Fruit fly (Drosophila melanogaster) whole organism, wandering third instar larva: ENCODE measurements around the gene PH4alphaMP.

Experiments used
- CG32264 ChIP-seq: fragments of 200-800 bp; sonication (Bioruptor generic); optimal IDR thresholded peaks from 2 replicates; lab custom pipeline; 2016; ENCODE audit warnings: missing biosample characterization, missing genetic modification characterization
- CrebA ChIP-seq: fragments of 200-800 bp; sonication (Bioruptor generic); optimal IDR thresholded peaks from 2 replicates; lab custom pipeline; 2016; ENCODE audit warnings: missing biosample characterization, mild to moderate bottlenecking, missing genetic modification characterization, borderline replicate concordance
- Dif ChIP-seq: fragments of 200-275, 200-300 bp; sonication (Bioruptor generic); optimal IDR thresholded peaks from 2 replicates; lab custom pipeline; 2018; ENCODE audit warnings: missing biosample characterization, missing genetic modification characterization; ENCODE audit not compliant: partially characterized antibody
- GATAd ChIP-seq: sonication (Bioruptor generic); optimal IDR thresholded peaks from 2 replicates; lab custom pipeline; 2016; ENCODE audit warnings: missing biosample characterization, missing genetic modification characterization
- HLH106 ChIP-seq: fragments of 200-800 bp; optimal IDR thresholded peaks from 3 replicates; lab custom pipeline; 2019; ENCODE audit warnings: missing biosample characterization, mild to moderate bottlenecking, missing genetic modification characterization, moderate library complexity
- Hnf4 ChIP-seq: fragments of 200-800 bp; sonication (Bioruptor generic); optimal IDR thresholded peaks from 2 replicates; lab custom pipeline; 2016; ENCODE audit warnings: missing biosample characterization, mild to moderate bottlenecking, missing genetic modification characterization
- Hr78 ChIP-seq: fragments of >200 bp; optimal IDR thresholded peaks from 2 replicates; lab custom pipeline; 2017; ENCODE audit warnings: missing biosample characterization, missing genetic modification characterization
- Hr83 ChIP-seq: fragments of 200-300 bp; sonication (Bioruptor generic); optimal IDR thresholded peaks from 2 replicates; lab custom pipeline; 2016; ENCODE audit warnings: missing biosample characterization, mild to moderate bottlenecking, missing genetic modification characterization, moderate library complexity; ENCODE audit not compliant: poor library complexity, severe bottlenecking
- Jra ChIP-seq: sonication (Bioruptor generic); optimal IDR thresholded peaks from 2 replicates; lab custom pipeline; 2016; ENCODE audit warnings: missing biosample characterization, missing genetic modification characterization
- Mio ChIP-seq: sonication (Bioruptor generic); optimal IDR thresholded peaks from 2 replicates; lab custom pipeline; 2016; ENCODE audit warnings: missing biosample characterization, missing genetic modification characterization
- Myc ChIP-seq: fragments of >200 bp; optimal IDR thresholded peaks from 2 replicates; lab custom pipeline; 2017
- N ChIP-seq: fragments of >200 bp; optimal IDR thresholded peaks from 2 replicates; lab custom pipeline; 2018; ENCODE audit warnings: missing biosample characterization, missing external identifiers, missing genetic modification characterization
- OdsH ChIP-seq: fragments of 200-800 bp; sonication (Bioruptor generic); optimal IDR thresholded peaks from 2 replicates; lab custom pipeline; 2016; ENCODE audit warnings: missing biosample characterization, mild to moderate bottlenecking, missing genetic modification characterization
- Rel ChIP-seq, 2 experiments: fragments of 200-800 bp; sonication (Bioruptor generic) in 1 of 2; optimal IDR thresholded peaks; 2 replicates in 1 of 2; 3 replicates in 1 of 2; lab custom pipeline; 2016 to 2019; ENCODE audit warnings: mild to moderate bottlenecking in 2 of 2, missing biosample characterization in 2 of 2, missing genetic modification characterization in 2 of 2, moderate library complexity in 1 of 2
- Sp1 ChIP-seq: fragments of 200-800 bp; sonication (Bioruptor generic); optimal IDR thresholded peaks from 3 replicates; lab custom pipeline; 2019; ENCODE audit warnings: missing biosample characterization, mild to moderate bottlenecking, missing genetic modification characterization, moderate library complexity
- Vsx2 ChIP-seq: fragments of 200-300, 225-300 bp; sonication (Bioruptor generic); optimal IDR thresholded peaks from 2 replicates; lab custom pipeline; 2018; ENCODE audit warnings: missing biosample characterization, missing genetic modification characterization; ENCODE audit not compliant: partially characterized antibody
- br ChIP-seq: fragments of 200-800 bp; sonication (Bioruptor generic); optimal IDR thresholded peaks from 2 replicates; lab custom pipeline; 2016; ENCODE audit warnings: missing biosample characterization, missing genetic modification characterization
- brk ChIP-seq: fragments of 200-800 bp; sonication (Bioruptor generic); optimal IDR thresholded peaks from 2 replicates; lab custom pipeline; 2016; ENCODE audit warnings: missing biosample characterization, mild to moderate bottlenecking, missing genetic modification characterization
- dl ChIP-seq, 2 experiments: fragments of 175-275, 200-275 bp in 1 of 2; fragments of 200-275 bp in 1 of 2; sonication (Bioruptor generic); optimal IDR thresholded peaks; lab custom pipeline; 2018; ENCODE audit warnings: mild to moderate bottlenecking in 2 of 2, missing biosample characterization in 2 of 2, missing genetic modification characterization in 2 of 2, moderate library complexity in 2 of 2; ENCODE audit not compliant: partially characterized antibody in 2 of 2, insufficient read depth in 1 of 2
- dmrt93B ChIP-seq: fragments of 200-800 bp; sonication (Bioruptor generic); optimal IDR thresholded peaks from 2 replicates; lab custom pipeline; 2018; ENCODE audit warnings: missing biosample characterization, mild to moderate bottlenecking, missing genetic modification characterization
- dsf ChIP-seq: sonication (Bioruptor generic); optimal IDR thresholded peaks from 2 replicates; lab custom pipeline; 2016; ENCODE audit warnings: missing biosample characterization, missing genetic modification characterization, borderline replicate concordance
- ey ChIP-seq: fragments of 200-800 bp; sonication (Bioruptor generic); optimal IDR thresholded peaks from 2 replicates; lab custom pipeline; 2016; ENCODE audit warnings: missing biosample characterization, missing genetic modification characterization
- fru ChIP-seq: fragments of 200-800 bp; sonication (Bioruptor generic); optimal IDR thresholded peaks from 3 replicates; lab custom pipeline; 2016; ENCODE audit warnings: missing biosample characterization, mild to moderate bottlenecking, missing genetic modification characterization
- jim ChIP-seq: fragments of 175-275, 200-325 bp; sonication (Bioruptor generic); optimal IDR thresholded peaks from 2 replicates; lab custom pipeline; 2016; ENCODE audit warnings: missing biosample characterization, mild to moderate bottlenecking, missing genetic modification characterization
- lola ChIP-seq: fragments of >200 bp; optimal IDR thresholded peaks from 2 replicates; lab custom pipeline; 2017; ENCODE audit warnings: missing biosample characterization, missing genetic modification characterization
- pan ChIP-seq: fragments of >200 bp; optimal IDR thresholded peaks from 2 replicates; lab custom pipeline; 2017
- rgr ChIP-seq: fragments of 200-800 bp; sonication (Bioruptor generic); optimal IDR thresholded peaks from 3 replicates; lab custom pipeline; 2016; ENCODE audit warnings: missing biosample characterization, mild to moderate bottlenecking, missing genetic modification characterization
- sage ChIP-seq: fragments of 200-800 bp; sonication (Bioruptor generic); optimal IDR thresholded peaks from 2 replicates; lab custom pipeline; 2016; ENCODE audit warnings: missing biosample characterization, mild to moderate bottlenecking, missing genetic modification characterization
- sv ChIP-seq: fragments of 200-800 bp; sonication (Bioruptor generic); optimal IDR thresholded peaks from 3 replicates; lab custom pipeline; 2016; ENCODE audit warnings: missing biosample characterization, missing genetic modification characterization
- tai ChIP-seq: sonication (Bioruptor generic); optimal IDR thresholded peaks from 2 replicates; lab custom pipeline; 2016; ENCODE audit warnings: missing biosample characterization, missing genetic modification characterization
- usp ChIP-seq: fragments of >200 bp; optimal IDR thresholded peaks from 2 replicates; lab custom pipeline; 2017; ENCODE audit warnings: missing biosample characterization, missing genetic modification characterization
- woc ChIP-seq: sonication (Bioruptor generic); optimal IDR thresholded peaks from 2 replicates; lab custom pipeline; 2016; ENCODE audit warnings: missing biosample characterization, mild to moderate bottlenecking, missing genetic modification characterization

Gene PH4alphaMP

DNA sequence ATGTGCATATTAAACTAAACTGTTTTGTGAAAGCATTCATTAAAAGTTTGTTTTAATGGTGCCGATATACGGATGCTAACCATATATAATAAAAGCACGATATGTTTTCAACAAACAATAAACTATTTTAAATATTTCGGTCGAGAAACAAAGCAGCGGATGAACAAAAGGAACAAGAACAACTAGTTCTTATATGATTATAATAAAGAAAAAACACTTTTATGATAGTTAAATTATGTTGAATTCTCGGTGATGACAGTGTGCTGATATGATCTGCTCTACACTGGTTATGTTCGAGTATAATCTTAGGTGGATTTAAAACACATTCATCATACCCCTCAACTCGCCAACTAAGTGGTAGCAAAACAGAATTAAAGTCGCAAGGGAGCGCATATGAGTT is 20.0 kb downstream of the PH4alphaMP start:
- TF ChIP-seq HLH106 (tag; lab: Kevin White, UChicago), result no peak

DNA sequence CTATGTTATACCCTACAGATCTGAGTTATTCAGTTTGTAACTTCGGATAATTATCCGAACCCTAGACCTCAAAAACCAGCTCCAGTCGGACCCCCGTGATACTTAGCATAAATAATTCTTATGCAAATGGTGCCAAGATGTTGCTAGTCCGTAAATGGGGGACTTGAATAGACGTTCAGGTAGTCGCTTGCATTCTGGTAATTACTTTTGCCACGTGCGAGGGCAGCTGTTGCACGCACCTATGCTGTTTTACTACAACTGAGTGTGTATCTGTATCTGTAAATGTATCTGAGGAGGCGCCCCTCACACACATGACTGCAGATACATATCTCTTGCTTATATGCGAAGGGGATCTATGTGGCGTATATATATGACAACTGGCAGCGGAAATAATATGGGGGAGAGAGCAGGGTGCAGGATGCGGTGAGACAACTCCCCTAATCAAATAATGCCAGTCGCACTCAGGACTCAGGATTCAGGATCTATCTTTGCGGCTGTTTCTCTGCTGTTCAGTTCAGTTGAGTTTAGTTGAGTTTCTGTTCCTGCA is 21.2 kb downstream of the PH4alphaMP start:
- no peak for TF ChIP-seq HLH106 (tag; lab: Kevin White, UChicago)
- no peak for TF ChIP-seq CG32264 (GFP tag; lab: Kevin White, UChicago)
- no peak for TF ChIP-seq tai
- no peak for TF ChIP-seq woc (GFP tag; lab: Kevin White, UChicago)
- TF ChIP-seq N (GFP tag; lab: Kevin White, UChicago), result no peak
- TF ChIP-seq Mio (GFP tag; lab: Kevin White, UChicago), result no peak
- no peak for TF ChIP-seq dmrt93B (GFP tag; lab: Kevin White, UChicago)
- TF ChIP-seq Vsx2 (GFP tag; lab: Kevin White, UChicago), result no peak
- no peak for TF ChIP-seq Dif
- no peak for TF ChIP-seq OdsH
- TF ChIP-seq Hr83 (GFP tag; lab: Kevin White, UChicago), result no peak
- no peak for TF ChIP-seq Jra
- no peak for TF ChIP-seq ey
- no peak for TF ChIP-seq sv (GFP tag; lab: Kevin White, UChicago)
- no peak for TF ChIP-seq fru (GFP tag; lab: Kevin White, UChicago)
- no peak for TF ChIP-seq lola
- TF ChIP-seq brk (GFP tag; lab: Kevin White, UChicago), result no peak
- TF ChIP-seq CrebA (GFP tag; lab: Kevin White, UChicago), result no peak
- no peak for TF ChIP-seq GATAd (GFP tag; lab: Kevin White, UChicago)
- TF ChIP-seq, all 38 proteins: peak for 0

DNA sequence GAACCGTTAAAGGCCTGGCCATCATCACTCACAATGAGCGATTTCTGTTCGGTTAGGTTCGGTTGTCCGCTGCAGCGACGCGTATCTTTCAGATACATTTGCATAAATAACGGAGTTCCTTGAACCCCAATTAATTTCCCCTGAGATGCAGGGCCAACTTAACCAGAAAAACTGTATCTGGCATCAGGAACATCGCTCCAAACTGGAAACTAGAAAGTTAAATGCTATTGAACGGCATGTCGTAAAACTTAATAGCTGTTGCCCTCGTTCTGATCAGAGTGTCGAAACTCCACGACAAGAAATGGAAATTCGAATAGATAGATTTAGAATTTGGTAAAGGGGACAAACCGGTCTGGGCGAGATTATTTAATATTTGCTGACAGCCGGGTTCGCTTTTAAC is 23.6 kb downstream of the PH4alphaMP start:
- no peak for TF ChIP-seq Jra
- TF ChIP-seq dl (GFP tag; optimal IDR thresholded peaks at IDR 0.05; lab: Kevin White, UChicago; ENCODE audit: insufficient read depth in 1 of 2, partially characterized antibody in 2 of 2), result no peak
- no peak for TF ChIP-seq Mio (GFP tag; lab: Kevin White, UChicago)
- no peak for TF ChIP-seq rgr (GFP tag; lab: Kevin White, UChicago)
- no peak for TF ChIP-seq br (GFP tag; lab: Kevin White, UChicago)

DNA sequence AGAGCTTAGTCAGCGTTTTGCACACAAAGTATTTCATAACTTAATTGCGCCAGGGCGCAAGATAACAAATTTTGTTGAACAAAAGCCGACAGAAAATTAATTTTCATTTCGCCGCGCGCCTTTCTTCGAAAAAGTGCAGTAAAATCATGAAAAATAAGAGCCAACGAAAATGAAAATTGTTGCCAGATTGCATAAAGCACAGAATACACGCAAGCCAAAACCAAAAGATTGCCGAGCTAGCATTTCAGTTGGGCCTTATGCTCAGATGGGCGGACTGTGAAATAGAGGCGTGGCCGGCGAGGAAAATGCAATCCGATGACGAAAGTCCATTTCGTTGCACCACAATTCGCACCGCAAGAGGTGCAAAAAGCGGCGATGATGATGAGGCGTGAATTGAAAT is 25.3 kb downstream of the PH4alphaMP start:
- TF ChIP-seq dmrt93B (GFP tag; lab: Kevin White, UChicago) (no peak), Rel (GFP tag; optimal IDR thresholded peaks at IDR 0.05; lab: Kevin White, UChicago) (no peak), Rel (tag; optimal IDR thresholded peaks at IDR 0.05; lab: Kevin White, UChicago) (no peak)

DNA sequence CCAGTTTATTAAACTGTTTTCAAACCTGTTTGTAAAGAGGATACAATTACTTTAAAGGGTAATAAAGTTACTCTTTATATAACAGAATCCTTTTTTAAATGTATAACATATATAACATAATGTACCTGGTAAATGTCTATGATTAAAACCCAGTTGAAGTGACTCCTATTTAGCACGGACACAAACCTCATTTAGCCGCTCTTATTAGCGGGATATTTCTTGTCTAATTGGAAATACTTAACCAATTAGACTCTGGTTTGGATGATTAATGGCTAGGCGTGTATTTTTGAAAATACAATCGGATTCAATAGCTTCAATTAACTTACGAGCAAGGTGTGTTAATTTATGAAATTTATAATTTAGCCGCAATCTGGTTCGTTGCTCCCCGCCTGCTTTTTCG is 28.9 kb downstream of the PH4alphaMP start:
- peak; percentile 49 for TF ChIP-seq Vsx2 (GFP tag; lab: Kevin White, UChicago)
- TF ChIP-seq br (GFP tag; lab: Kevin White, UChicago), result no peak
- TF ChIP-seq Myc (lab: Kevin White, UChicago), result peak; percentile 39
- TF ChIP-seq, all 38 proteins: peak for 2

DNA sequence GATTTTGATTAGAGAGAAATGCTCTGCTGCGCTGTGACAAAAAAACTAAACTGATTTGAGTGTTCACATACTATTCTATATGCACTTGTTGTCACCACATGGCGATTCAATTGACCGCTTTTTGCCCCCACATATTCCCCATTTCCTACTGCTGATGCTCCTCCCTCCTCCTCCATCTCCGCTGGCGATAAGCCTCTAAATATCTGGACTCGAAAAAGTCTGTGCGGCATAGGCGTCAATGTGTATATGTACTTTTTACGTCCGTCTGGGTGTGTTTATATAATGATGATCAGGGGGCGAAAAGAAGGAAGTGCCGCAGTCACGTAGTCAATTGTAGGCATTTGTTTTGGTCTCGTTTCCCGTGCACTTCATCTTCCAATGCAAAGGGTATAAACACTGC is 29.4 kb downstream of the PH4alphaMP start:
- TF ChIP-seq sv (GFP tag; lab: Kevin White, UChicago) (no peak), sage (GFP tag; lab: Kevin White, UChicago) (no peak), dsf (no peak), Hr78 (GFP tag; lab: Kevin White, UChicago) (no peak), OdsH (no peak), Myc (lab: Kevin White, UChicago) (no peak), CrebA (GFP tag; lab: Kevin White, UChicago) (no peak), woc (GFP tag; lab: Kevin White, UChicago) (no peak), Hnf4 (no peak), dl (GFP tag; optimal IDR thresholded peaks at IDR 0.05; lab: Kevin White, UChicago; ENCODE audit: insufficient read depth in 1 of 2, partially characterized antibody in 2 of 2) (no peak), usp (GFP tag; lab: Kevin White, UChicago) (no peak), Rel (GFP tag; optimal IDR thresholded peaks at IDR 0.05; lab: Kevin White, UChicago) (no peak), Rel (tag; optimal IDR thresholded peaks at IDR 0.05; lab: Kevin White, UChicago) (no peak), Dif (no peak), tai (no peak), Sp1 (GFP tag; lab: Kevin White, UChicago) (no peak), Hr83 (GFP tag; lab: Kevin White, UChicago) (no peak), jim (no peak), rgr (GFP tag; lab: Kevin White, UChicago) (no peak), pan (no peak), GATAd (GFP tag; lab: Kevin White, UChicago) (no peak)
